Fruit fly (Drosophila melanogaster): ENCODE measurements around the gene CG18549.

- TF ChIP-seq zen (tag; optimal IDR thresholded peaks at IDR 0.05) (no peak), CG3995 (GFP tag; optimal IDR thresholded peaks at IDR 0.05) (no peak), cwo (GFP tag; optimal IDR thresholded peaks at IDR 0.05) (no peak), toy (GFP tag; IDR thresholded peaks at IDR 0.05) (no peak), ab (GFP tag; optimal IDR thresholded peaks at IDR 0.05) (no peak), esg (GFP tag; conservative IDR thresholded peaks at IDR 0.05) (no peak), sqz (GFP tag; optimal IDR thresholded peaks at IDR 0.05) (no peak), HmgZ (tag; optimal IDR thresholded peaks at IDR 0.05) (no peak), ato (GFP tag; IDR thresholded peaks at IDR 0.05; ENCODE audit: partially characterized antibody) (no peak), CG2116 (GFP tag; optimal IDR thresholded peaks at IDR 0.05) (no peak), Deaf1 (tag; optimal IDR thresholded peaks at IDR 0.05) (no peak), Blimp-1 (GFP tag; optimal IDR thresholded peaks at IDR 0.05) (no peak), btn (GFP tag; optimal IDR thresholded peaks at IDR 0.05) (no peak), ems (GFP tag; optimal IDR thresholded peaks at IDR 0.05) (no peak)
Observed at dm6 chr3R:12439039-12439400, 10.1 kb upstream of the CG18549 start, which contains the start of the genes CG17207 and CG46427.

All from whole organism, embryonic.